Fruit fly (Drosophila melanogaster) whole organism, prepupa: ENCODE measurements around the gene Ance.

Experiments
- CG31627 ChIP-seq: fragments of 200-800 bp; sonication (Bioruptor generic); optimal IDR thresholded peaks from 3 replicates; lab custom pipeline; 2016; ENCODE audit warnings: missing biosample characterization, missing genetic modification characterization
- CG4318 ChIP-seq: fragments of 200-800 bp; sonication (Bioruptor generic); optimal IDR thresholded peaks from 3 replicates; lab custom pipeline; 2017; ENCODE audit warnings: missing biosample characterization, mild to moderate bottlenecking, missing genetic modification characterization

dm6 chr2L:13881387-13881902 is 24.0 kb upstream of the Ance start:
- no peak for TF ChIP-seq CG31627 (GFP tag; lab: Kevin White, UChicago)
- TF ChIP-seq CG4318, result no peak
